Worm (Caenorhabditis elegans): Measurements from ENCODE around the gene K06H6.4.

DNA sequence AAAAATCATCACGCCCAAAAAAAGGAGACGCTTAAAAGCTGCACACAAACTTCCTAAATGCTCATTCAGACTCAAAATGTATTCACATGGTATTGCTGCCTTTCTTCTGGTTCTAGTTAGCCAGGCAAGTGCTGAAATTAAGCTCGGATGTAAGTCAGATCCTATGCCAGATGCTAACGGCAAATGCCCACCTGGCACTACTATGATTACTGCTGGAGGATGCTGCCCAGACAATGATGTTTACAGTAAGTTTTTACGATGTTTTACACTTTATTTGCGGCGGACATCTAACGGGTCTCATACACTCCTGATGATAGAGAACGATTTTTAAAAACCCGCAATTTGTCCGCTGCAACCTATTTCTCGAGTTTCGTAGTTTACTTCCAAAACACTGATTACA is 42.5 kb upstream of the K06H6.4 start, which contains the start of gene C14C6.5:
- no peak for TF ChIP-seq skn-1 (tag; optimal IDR thresholded peaks at IDR 0.05)
- no peak for TF ChIP-seq nhr-84 (tag; optimal IDR thresholded peaks at IDR 0.05)
- no peak for TF ChIP-seq ztf-11 (tag; optimal IDR thresholded peaks at IDR 0.05)
- TF ChIP-seq snpc-4 (tag; optimal IDR thresholded peaks at IDR 0.05): no peak
- no peak for TF ChIP-seq fos-1 (tag; optimal IDR thresholded peaks at IDR 0.05)

Data from whole organism, L1 larva.